Fruit fly (Drosophila melanogaster) whole organism, embryonic: Measurements from ENCODE around the gene CG2767.

Source experiments
- CG10267 ChIP-seq: fragments of 200-800 bp; sonication (Bioruptor generic); optimal IDR thresholded peaks from 2 replicates; lab custom pipeline; 2018; ENCODE audit warnings: missing biosample characterization, mild to moderate bottlenecking, missing genetic modification characterization, moderate library complexity
- CG10366 ChIP-seq: fragments of 200-800 bp; sonication (Bioruptor generic); IDR thresholded peaks from 2 replicates; pipeline ENCODE4 v1.3.6; 2022; ENCODE audit warnings: missing biosample characterization, missing genetic modification characterization
- CG11456 ChIP-seq: fragments of 200-800 bp; sonication (Bioruptor generic); IDR thresholded peaks from 3 replicates; pipeline ENCODE4 v1.3.6; 2022; ENCODE audit warnings: missing biosample characterization, missing genetic modification characterization
- CG12299 ChIP-seq: fragments of 200-800 bp; sonication (Bioruptor generic); optimal IDR thresholded peaks from 2 replicates; lab custom pipeline; 2018; ENCODE audit warnings: missing biosample characterization, mild to moderate bottlenecking, missing genetic modification characterization
- CG14965 ChIP-seq: fragments of 200-800 bp; sonication (Bioruptor generic); optimal IDR thresholded peaks from 2 replicates; lab custom pipeline; 2016; ENCODE audit warnings: missing biosample characterization, missing genetic modification characterization, borderline replicate concordance
- CG15269 ChIP-seq: fragments of 200-800 bp; sonication (Bioruptor generic); optimal IDR thresholded peaks from 2 replicates; lab custom pipeline; 2018; ENCODE audit warnings: missing biosample characterization, mild to moderate bottlenecking, missing genetic modification characterization, moderate library complexity
- CG16813 ChIP-seq: fragments of 200-800 bp; sonication (Bioruptor generic); IDR thresholded peaks from 3 replicates; pipeline ENCODE4 v1.3.6; 2022; ENCODE audit warnings: missing biosample characterization, missing genetic modification characterization; ENCODE audit not compliant: partially characterized antibody
- CG2712 ChIP-seq: fragments of 200-800 bp; optimal IDR thresholded peaks from 3 replicates; lab custom pipeline; 2019; ENCODE audit warnings: missing biosample characterization, mild to moderate bottlenecking, missing genetic modification characterization, moderate library complexity
- CG42726 ChIP-seq: fragments of 200-800 bp; sonication (Bioruptor generic); IDR thresholded peaks from 2 replicates; pipeline ENCODE4 v1.3.6; 2022; ENCODE audit warnings: missing biosample characterization, missing genetic modification characterization; ENCODE audit not compliant: partially characterized antibody
- CG4820 ChIP-seq: fragments of 200-800 bp; sonication (Bioruptor generic); optimal IDR thresholded peaks from 3 replicates; lab custom pipeline; 2016; ENCODE audit warnings: missing biosample characterization, missing genetic modification characterization
- CG6254 ChIP-seq: fragments of 200-800 bp; sonication (Bioruptor generic); optimal IDR thresholded peaks from 3 replicates; lab custom pipeline; 2017; ENCODE audit warnings: mild to moderate bottlenecking, missing biosample characterization, missing genetic modification reagents, missing genetic modification characterization
- CG6854 ChIP-seq: fragments of 200-800 bp; sonication (Bioruptor generic); optimal IDR thresholded peaks from 3 replicates; lab custom pipeline; 2017; ENCODE audit warnings: missing biosample characterization, mild to moderate bottlenecking, missing genetic modification characterization
- CG7271 ChIP-seq: fragments of 200-800 bp; sonication (Bioruptor generic); optimal IDR thresholded peaks from 2 replicates; lab custom pipeline; 2018; ENCODE audit warnings: missing biosample characterization, mild to moderate bottlenecking, missing genetic modification characterization, moderate library complexity
- CG8944 ChIP-seq: fragments of 200-800 bp; sonication (Bioruptor generic); optimal IDR thresholded peaks from 3 replicates; lab custom pipeline; 2016; ENCODE audit warnings: missing biosample characterization, missing genetic modification characterization
- CG9215 ChIP-seq: fragments of 200-800 bp; sonication (Bioruptor generic); IDR thresholded peaks from 2 replicates; pipeline ENCODE4 v1.3.6; 2022; ENCODE audit warnings: missing biosample characterization, missing genetic modification characterization
- CG9817 ChIP-seq: fragments of 200-800 bp; sonication (Bioruptor generic); optimal IDR thresholded peaks from 2 replicates; lab custom pipeline; 2018; ENCODE audit warnings: missing biosample characterization, mild to moderate bottlenecking, missing genetic modification characterization, moderate library complexity
- D19B ChIP-seq: fragments of 200-800 bp; sonication (Bioruptor generic); optimal IDR thresholded peaks from 2 replicates; lab custom pipeline; 2017; ENCODE audit warnings: missing biosample characterization, mild to moderate bottlenecking, missing genetic modification characterization
- Doc2 ChIP-seq: fragments of 200-800 bp; sonication (Bioruptor generic); IDR thresholded peaks from 2 replicates; pipeline ENCODE4 v1.3.6; 2022; ENCODE audit warnings: missing biosample characterization, missing genetic modification characterization
- Dp ChIP-seq: fragments of 200-800 bp; sonication (Bioruptor generic); optimal IDR thresholded peaks from 2 replicates; lab custom pipeline; 2018; ENCODE audit warnings: missing biosample characterization, mild to moderate bottlenecking, missing genetic modification characterization, moderate library complexity
- Ets65A ChIP-seq: fragments of 200-800 bp; sonication (Bioruptor generic); peaks from one replicate; lab custom pipeline; 2016; ENCODE audit warnings: missing biosample characterization, missing genetic modification characterization
- Fer2 ChIP-seq: fragments of 200-800 bp; sonication (Bioruptor generic); optimal IDR thresholded peaks from 2 replicates; lab custom pipeline; 2018; ENCODE audit warnings: missing biosample characterization, mild to moderate bottlenecking, missing genetic modification characterization, moderate library complexity
- Gug ChIP-seq: fragments of 200-800 bp; sonication (Bioruptor generic); IDR thresholded peaks from 4 replicates; pipeline ENCODE4 v1.3.6; 2022; ENCODE audit warnings: missing biosample characterization, missing genetic modification characterization
- Lim3 ChIP-seq: fragments of 200-800 bp; sonication (Bioruptor generic); IDR thresholded peaks from 2 replicates; pipeline ENCODE4 v1.3.6; 2022; ENCODE audit warnings: missing biosample characterization, missing genetic modification characterization
- MTF-1 ChIP-seq: fragments of 200-800 bp; sonication (Bioruptor generic); optimal IDR thresholded peaks from 2 replicates; lab custom pipeline; 2018; ENCODE audit warnings: missing biosample characterization, mild to moderate bottlenecking, missing genetic modification characterization, borderline replicate concordance
- Med ChIP-seq: fragments of 200-800 bp; sonication (Bioruptor generic); peaks from one replicate; lab custom pipeline; 2016; ENCODE audit warnings: missing biosample characterization, missing genetic modification characterization, mild to moderate bottlenecking, inconsistent platforms, moderate library complexity
- Oaz ChIP-seq: fragments of 200-800 bp; sonication (Bioruptor generic); IDR thresholded peaks from 2 replicates; pipeline ENCODE4 v1.3.6; 2022; ENCODE audit warnings: missing biosample characterization, missing genetic modification characterization
- Opbp ChIP-seq: fragments of 200-800 bp; sonication (Bioruptor generic); IDR thresholded peaks from 3 replicates; pipeline ENCODE4 v1.3.6; 2022; ENCODE audit warnings: missing biosample characterization, missing genetic modification characterization; ENCODE audit not compliant: partially characterized antibody
- Poxn ChIP-seq: fragments of 200-800 bp; sonication (Bioruptor generic); IDR thresholded peaks from 2 replicates; pipeline ENCODE4 v1.3.6; 2022; ENCODE audit warnings: missing biosample characterization, missing genetic modification characterization
- YL-1 ChIP-seq: fragments of 200-800 bp; sonication (Bioruptor generic); optimal IDR thresholded peaks from 3 replicates; lab custom pipeline; 2017; ENCODE audit warnings: missing biosample characterization, mild to moderate bottlenecking, missing genetic modification characterization
- aop ChIP-seq: fragments of 200-800 bp; sonication (Bioruptor generic); IDR thresholded peaks from 2 replicates; pipeline ENCODE4 v1.3.6; 2022; ENCODE audit warnings: missing biosample characterization, missing genetic modification characterization
- bab2 ChIP-seq: fragments of 200-800 bp; sonication (Bioruptor generic); optimal IDR thresholded peaks from 2 replicates; lab custom pipeline; 2016; ENCODE audit warnings: missing biosample characterization, missing genetic modification characterization
- bcd ChIP-seq: fragments of 200-800 bp; sonication (Bioruptor generic); optimal IDR thresholded peaks from 2 replicates; lab custom pipeline; 2017; ENCODE audit warnings: missing biosample characterization, mild to moderate bottlenecking, missing genetic modification characterization
- bsh ChIP-seq, 2 experiments: fragments of 200-800 bp; sonication (Bioruptor generic); optimal IDR thresholded peaks; 2 replicates each; lab custom pipeline; 2017 to 2018; ENCODE audit warnings: mild to moderate bottlenecking in 2 of 2, missing biosample characterization in 2 of 2, missing genetic modification characterization in 2 of 2, moderate library complexity in 1 of 2
- crp ChIP-seq, 2 experiments: fragments of 200-800 bp; sonication (Bioruptor generic); optimal IDR thresholded peaks; 2 replicates in 1 of 2; 3 replicates in 1 of 2; lab custom pipeline; 2017; ENCODE audit warnings: missing biosample characterization in 2 of 2, missing genetic modification characterization in 2 of 2, mild to moderate bottlenecking in 1 of 2, moderate library complexity in 1 of 2
- dan ChIP-seq: fragments of 200-800 bp; sonication (Bioruptor generic); IDR thresholded peaks from 2 replicates; pipeline ENCODE4 v1.3.6; 2022; ENCODE audit warnings: missing biosample characterization, missing genetic modification characterization
- esg ChIP-seq: fragments of 200-800 bp; sonication (Bioruptor generic); conservative IDR thresholded peaks from 2 replicates; pipeline ENCODE4 v1.3.6; 2022; ENCODE audit warnings: missing biosample characterization, missing genetic modification characterization
- exex ChIP-seq: fragments of 200-800 bp; sonication (Bioruptor generic); optimal IDR thresholded peaks from 4 replicates; lab custom pipeline; 2018; ENCODE audit warnings: missing biosample characterization, mild to moderate bottlenecking, missing genetic modification characterization, moderate library complexity
- fd102C ChIP-seq: fragments of 200-800 bp; sonication (Bioruptor generic); optimal IDR thresholded peaks from 2 replicates; lab custom pipeline; 2018; ENCODE audit warnings: missing biosample characterization, mild to moderate bottlenecking, missing genetic modification characterization, moderate library complexity
- fd64A ChIP-seq: fragments of 200-800 bp; sonication (Bioruptor generic); optimal IDR thresholded peaks from 3 replicates; lab custom pipeline; 2018; ENCODE audit warnings: missing biosample characterization, mild to moderate bottlenecking, missing genetic modification characterization
- gce ChIP-seq: fragments of 200-800 bp; sonication (Bioruptor generic); IDR thresholded peaks from 3 replicates; pipeline ENCODE4 v1.3.6; 2022; ENCODE audit warnings: missing biosample characterization, missing genetic modification characterization
- hkb ChIP-seq, 2 experiments: fragments of 200-800 bp in 1 of 2; fragments of >200 bp in 1 of 2; sonication (Bioruptor generic) in 1 of 2; IDR thresholded peaks in 1 of 2; optimal IDR thresholded peaks in 1 of 2; 2 replicates each; pipeline versions ENCODE4 v1.3.6 to Lab custom; 2017 to 2022; ENCODE audit warnings: missing biosample characterization in 1 of 2, missing genetic modification characterization in 1 of 2
- ind ChIP-seq: fragments of 200-800 bp; sonication (Bioruptor generic); optimal IDR thresholded peaks from 3 replicates; lab custom pipeline; 2016; ENCODE audit warnings: missing biosample characterization, missing genetic modification characterization
- jigr1 ChIP-seq: fragments of 200-800 bp; sonication (Bioruptor generic); IDR thresholded peaks from 3 replicates; pipeline ENCODE4 v1.3.6; 2022; ENCODE audit warnings: missing biosample characterization, missing genetic modification characterization
- kah ChIP-seq: fragments of 200-800 bp; sonication (Bioruptor generic); optimal IDR thresholded peaks from 2 replicates; lab custom pipeline; 2018; ENCODE audit warnings: missing biosample characterization, mild to moderate bottlenecking, missing genetic modification characterization
- pho ChIP-seq: fragments of 200-800 bp; sonication (Bioruptor generic); optimal IDR thresholded peaks from 2 replicates; lab custom pipeline; 2016; ENCODE audit warnings: missing biosample characterization, missing genetic modification characterization
- pita ChIP-seq: fragments of 200-800 bp; sonication (Bioruptor generic); optimal IDR thresholded peaks from 2 replicates; lab custom pipeline; 2017; ENCODE audit warnings: missing biosample characterization, mild to moderate bottlenecking, missing genetic modification characterization
- salm ChIP-seq: fragments of 200-800 bp; sonication (Bioruptor generic); optimal IDR thresholded peaks from 2 replicates; lab custom pipeline; 2018; ENCODE audit warnings: missing biosample characterization, mild to moderate bottlenecking, missing genetic modification characterization
- slp2 ChIP-seq: fragments of 200-800 bp; sonication (Bioruptor generic); optimal IDR thresholded peaks from 2 replicates; lab custom pipeline; 2016; ENCODE audit warnings: missing biosample characterization, missing genetic modification characterization
- sug ChIP-seq: fragments of 200-800 bp; optimal IDR thresholded peaks from 2 replicates; lab custom pipeline; 2019; ENCODE audit warnings: missing biosample characterization, mild to moderate bottlenecking, missing genetic modification characterization, moderate library complexity
- tio ChIP-seq: fragments of 200-800 bp; sonication (Bioruptor generic); optimal IDR thresholded peaks from 2 replicates; lab custom pipeline; 2017; ENCODE audit warnings: missing biosample characterization, missing genetic modification characterization, inconsistent platforms

Gene CG2767

DNA sequence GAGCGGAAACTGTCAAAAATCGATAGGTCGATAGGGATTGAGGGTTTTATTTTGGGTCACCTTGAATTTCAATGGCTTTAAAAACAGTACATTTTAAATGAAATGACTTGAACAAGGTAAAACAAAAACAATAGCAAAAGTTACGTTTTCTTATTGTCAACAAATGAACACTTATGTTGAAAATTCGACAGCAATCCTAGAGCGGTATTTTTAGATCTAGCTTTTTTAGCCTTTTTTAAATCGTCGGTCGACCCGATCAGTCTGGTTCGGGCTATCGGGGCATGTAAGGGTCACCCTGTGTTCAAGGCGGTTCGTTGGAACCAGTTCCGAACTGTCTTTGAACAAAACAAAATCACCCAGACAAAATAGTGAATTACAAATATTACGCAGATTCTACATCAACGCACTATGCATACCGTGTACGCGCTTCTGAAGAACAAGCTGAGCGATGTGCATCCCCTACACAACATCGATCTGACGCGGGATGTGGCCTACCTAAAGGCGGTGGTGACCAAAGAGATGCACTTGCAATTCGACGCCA lies 1.2 kb upstream of the CG2767 start, which contains the start of the genes CG11052 and CG3223 (continued):
- TF ChIP-seq MTF-1 (GFP tag; lab: Kevin White, UChicago) (no peak), Dp (GFP tag; lab: Kevin White, UChicago) (peak; percentile 69), CG10366 (no peak), CG6854 (no peak), pita (GFP tag; lab: Kevin White, UChicago) (no peak), CG42726 (GFP tag; lab: Robert Waterston, UW) (no peak), CG2712 (tag; lab: Kevin White, UChicago) (peak; percentile 15), Ets65A (no peak), Doc2 (GFP tag; lab: Robert Waterston, UW) (no peak), CG7271 (tag; lab: Kevin White, UChicago) (no peak), CG14965 (GFP tag; lab: Kevin White, UChicago) (no peak), Poxn (GFP tag; lab: Robert Waterston, UW) (no peak), tio (no peak), CG12299 (tag; lab: Kevin White, UChicago) (no peak), ind (GFP tag; lab: Kevin White, UChicago) (no peak), bab2 (no peak), CG9215 (GFP tag; lab: Robert Waterston, UW) (no peak), dan (GFP tag; lab: Robert Waterston, UW) (no peak), CG11456 (GFP tag; lab: Robert Waterston, UW) (no peak), esg (GFP tag; lab: Robert Waterston, UW) (no peak), Oaz (no peak), fd64A (GFP tag; lab: Kevin White, UChicago) (no peak), CG4820 (GFP tag; lab: Kevin White, UChicago) (no peak), CG9817 (tag; lab: Kevin White, UChicago) (no peak), jigr1 (no peak), exex (tag; lab: Kevin White, UChicago) (no peak), slp2 (GFP tag; lab: Kevin White, UChicago) (no peak), Opbp (no peak), CG8944 (GFP tag; lab: Kevin White, UChicago) (no peak), bcd (GFP tag; lab: Kevin White, UChicago) (no peak), gce (GFP tag; lab: Robert Waterston, UW) (no peak), bsh (GFP tag; optimal IDR thresholded peaks at IDR 0.05; lab: Kevin White, UChicago) (no peak), aop (GFP tag; lab: Robert Waterston, UW) (no peak), Med (GFP tag; lab: Kevin White, UChicago) (peak; percentile 89), Fer2 (tag; lab: Kevin White, UChicago) (no peak), kah (no peak), CG15269 (tag; lab: Kevin White, UChicago) (no peak), CG10267 (tag; lab: Kevin White, UChicago) (peak; percentile 51), CG6254 (GFP tag; lab: Kevin White, UChicago) (peak; percentile 100), YL-1 (peak; percentile 55), CG16813 (GFP tag; lab: Robert Waterston, UW) (no peak), Gug (GFP tag; lab: Robert Waterston, UW) (no peak), sug (peak; percentile 32), hkb (optimal IDR thresholded peaks at IDR 0.05; lab: Kevin White, UChicago) (no peak), hkb (GFP tag; IDR thresholded peaks at IDR 0.05; lab: Robert Waterston, UW) (no peak), salm (tag; lab: Kevin White, UChicago) (peak; percentile 11), D19B (GFP tag; lab: Kevin White, UChicago) (no peak), fd102C (GFP tag; lab: Kevin White, UChicago) (no peak), crp (GFP tag; optimal IDR thresholded peaks at IDR 0.05; lab: Kevin White, UChicago) (peak in 1 of 2 experiments; percentile 9), Lim3 (GFP tag; lab: Robert Waterston, UW) (no peak), pho (peak; percentile 29)
